Worm (Caenorhabditis elegans) whole organism, L2 larva: ENCODE data around the gene Y26E6A.3.

Source experiments
- C34F6.9 ChIP-seq: fragments of 150-350 bp; optimal IDR thresholded peaks from 2 replicates; lab custom pipeline; 2014; ENCODE audit warnings: missing biosample characterization, missing genetic modification characterization
- F13H6.1 ChIP-seq: sonication (generic microtip); optimal IDR thresholded peaks from 2 replicates; lab custom pipeline; 2016; ENCODE audit warnings: missing genetic modification characterization, missing compliant biosample characterization
- R02D3.7 ChIP-seq: fragments of 150-350 bp; optimal IDR thresholded peaks from 2 replicates; lab custom pipeline; 2014; ENCODE audit warnings: missing biosample characterization, missing genetic modification characterization
- ZK546.5 ChIP-seq: sonication (generic microtip); optimal IDR thresholded peaks from 2 replicates; lab custom pipeline; 2017; ENCODE audit warnings: missing biosample characterization, missing genetic modification characterization
- ama-1 ChIP-seq: fragments of 150-350 bp; optimal IDR thresholded peaks from 2 replicates; lab custom pipeline; 2018; ENCODE audit warnings: inconsistent platforms
- blmp-1 ChIP-seq: sonication (generic microtip); optimal IDR thresholded peaks from 2 replicates; lab custom pipeline; 2017; ENCODE audit warnings: missing genetic modification characterization, mild to moderate bottlenecking, missing compliant biosample characterization, antibody characterized with exemption, moderate library complexity; ENCODE audit not compliant: insufficient read depth
- ceh-16 ChIP-seq: fragments of 150-350 bp; optimal IDR thresholded peaks from 2 replicates; lab custom pipeline; 2014; ENCODE audit warnings: missing biosample characterization, missing genetic modification characterization
- ceh-82 ChIP-seq: fragments of 150-350 bp; optimal IDR thresholded peaks from 2 replicates; lab custom pipeline; 2014; ENCODE audit warnings: missing biosample characterization, missing genetic modification characterization
- crh-2 ChIP-seq: sonication (generic microtip); optimal IDR thresholded peaks from 2 replicates; lab custom pipeline; 2017; ENCODE audit warnings: missing biosample characterization, missing genetic modification characterization
- egl-27 ChIP-seq: sonication (generic microtip); optimal IDR thresholded peaks from 3 replicates; lab custom pipeline; 2017; ENCODE audit warnings: missing biosample characterization, missing genetic modification reagents, missing genetic modification characterization
- elt-1 ChIP-seq: fragments of 150-350 bp; optimal IDR thresholded peaks from 2 replicates; lab custom pipeline; 2014; ENCODE audit warnings: missing biosample characterization, missing genetic modification characterization
- fos-1 ChIP-seq: fragments of 150-350 bp; optimal IDR thresholded peaks from 2 replicates; lab custom pipeline; 2014; ENCODE audit warnings: missing biosample characterization, missing genetic modification characterization
- gmeb-1 ChIP-seq: fragments of 150-350 bp; optimal IDR thresholded peaks from 2 replicates; lab custom pipeline; 2014; ENCODE audit warnings: missing biosample characterization, missing genetic modification characterization
- lin-11 ChIP-seq: fragments of 150-350 bp; sonication (generic microtip); optimal IDR thresholded peaks from 2 replicates; lab custom pipeline; 2014; ENCODE audit warnings: missing biosample characterization, missing genetic modification characterization, inconsistent platforms, mixed read lengths
- lin-13 ChIP-seq: fragments of 150-350 bp; optimal IDR thresholded peaks from 2 replicates; lab custom pipeline; 2014; ENCODE audit warnings: missing biosample characterization, missing genetic modification reagents, missing genetic modification characterization
- lin-39 ChIP-seq: fragments of 150-350 bp; optimal IDR thresholded peaks from 2 replicates; lab custom pipeline; 2014; ENCODE audit warnings: missing biosample characterization, missing genetic modification reagents, missing genetic modification characterization
- lsy-2 ChIP-seq, 2 experiments: fragments of 150-350 bp in 1 of 2; sonication (generic microtip) in 1 of 2; optimal IDR thresholded peaks; 2 replicates each; lab custom pipeline; 2014 to 2017; ENCODE audit warnings: missing biosample characterization in 2 of 2, missing genetic modification characterization in 2 of 2
- mbf-1 ChIP-seq: sonication (generic microtip); optimal IDR thresholded peaks from 2 replicates; lab custom pipeline; 2017; ENCODE audit warnings: missing biosample characterization, missing genetic modification characterization
- mdl-1 ChIP-seq, 2 experiments: fragments of 150-350 bp in 1 of 2; sonication (generic microtip) in 1 of 2; optimal IDR thresholded peaks; 2 replicates each; lab custom pipeline; 2017; ENCODE audit warnings: missing biosample characterization in 2 of 2, missing genetic modification characterization in 2 of 2
- nhr-10 ChIP-seq: sonication (generic microtip); optimal IDR thresholded peaks from 2 replicates; lab custom pipeline; 2017; ENCODE audit warnings: missing biosample characterization, missing genetic modification characterization
- nhr-11 ChIP-seq: fragments of 150-350 bp; optimal IDR thresholded peaks from 2 replicates; lab custom pipeline; 2014; ENCODE audit warnings: missing biosample characterization, missing genetic modification characterization
- nhr-12 ChIP-seq: fragments of 150-350 bp; optimal IDR thresholded peaks from 2 replicates; lab custom pipeline; 2014; ENCODE audit warnings: missing biosample characterization, missing genetic modification characterization
- nhr-129 ChIP-seq: fragments of 150-350 bp; optimal IDR thresholded peaks from 2 replicates; lab custom pipeline; 2014; ENCODE audit warnings: missing biosample characterization, missing genetic modification characterization
- nhr-237 ChIP-seq: fragments of 150-350 bp; optimal IDR thresholded peaks from 2 replicates; lab custom pipeline; 2014; ENCODE audit warnings: missing biosample characterization, missing genetic modification characterization
- nhr-6 ChIP-seq: fragments of 150-350 bp; optimal IDR thresholded peaks from 2 replicates; lab custom pipeline; 2014; ENCODE audit warnings: missing biosample characterization, missing genetic modification characterization
- nhr-77 ChIP-seq: fragments of 150-350 bp; optimal IDR thresholded peaks from 2 replicates; lab custom pipeline; 2014; ENCODE audit warnings: missing biosample characterization, missing genetic modification characterization
- sem-4 ChIP-seq: fragments of 150-350 bp; optimal IDR thresholded peaks from 2 replicates; lab custom pipeline; 2014; ENCODE audit warnings: missing biosample characterization, missing genetic modification reagents, missing genetic modification characterization
- sma-9 ChIP-seq, 2 experiments: fragments of 150-350 bp in 1 of 2; sonication (generic microtip) in 1 of 2; optimal IDR thresholded peaks; 2 replicates each; lab custom pipeline; 2014 to 2016; ENCODE audit warnings: missing genetic modification characterization in 2 of 2, mild to moderate bottlenecking in 1 of 2, missing biosample characterization in 1 of 2, missing compliant biosample characterization in 1 of 2, missing genetic modification reagents in 1 of 2, moderate library complexity in 1 of 2
- unc-55 ChIP-seq: fragments of 150-350 bp; sonication (generic microtip); optimal IDR thresholded peaks from 3 replicates; lab custom pipeline; 2014; ENCODE audit warnings: missing biosample characterization, missing genetic modification reagents, missing genetic modification characterization
- unc-62 ChIP-seq: fragments of 150-350 bp; optimal IDR thresholded peaks from 2 replicates; lab custom pipeline; 2014; ENCODE audit warnings: missing biosample characterization, missing genetic modification reagents, missing genetic modification characterization
- zag-1 ChIP-seq: fragments of 150-350 bp; optimal IDR thresholded peaks from 2 replicates; lab custom pipeline; 2014; ENCODE audit warnings: missing biosample characterization, missing genetic modification characterization

Gene Y26E6A.3

ce11 chrX:13903328-13903727 is 6.4 kb downstream of the Y26E6A.3 start, which contains the start of gene sra-39:
TSS of gene sra-39 (minus strand) at chrX:13903428.
- TF ChIP-seq C34F6.9 (tag; lab: Kevin White, UChicago), result no peak
- no peak for TF ChIP-seq elt-1
- no peak for TF ChIP-seq ama-1 (lab: Kevin White, UChicago)
- no peak for TF ChIP-seq nhr-10 (tag; lab: Kevin White, UChicago)
- TF ChIP-seq nhr-237 (tag; lab: Kevin White, UChicago), result no peak

- TF ChIP-seq mdl-1 (tag; optimal IDR thresholded peaks at IDR 0.05; lab: Kevin White, UChicago) (no peak), sem-4 (tag; lab: Kevin White, UChicago) (no peak), lin-11 (no peak), ceh-82 (tag; lab: Kevin White, UChicago) (no peak), nhr-6 (no peak), gmeb-1 (tag; lab: Kevin White, UChicago) (no peak), blmp-1 (tag; lab: Kevin White, UChicago) (no peak), zag-1 (tag; lab: Kevin White, UChicago) (no peak), R02D3.7 (tag; lab: Kevin White, UChicago) (no peak), lsy-2 (tag; optimal IDR thresholded peaks at IDR 0.05; lab: Kevin White, UChicago) (no peak), nhr-129 (no peak)
- TF ChIP-seq, all 48 proteins: peak for 0
These were observed 9.7 kb downstream of the Y26E6A.3 start, which contains the start of gene sra-38 for ce11 chrX:13900047-13900446. TSS of gene sra-38 (minus strand) at chrX:13900147.

- no peak for TF ChIP-seq mdl-1 (tag; optimal IDR thresholded peaks at IDR 0.05; lab: Kevin White, UChicago)
- TF ChIP-seq lsy-2 (tag; optimal IDR thresholded peaks at IDR 0.05; lab: Kevin White, UChicago), result no peak
These were observed 16.5 kb downstream of the Y26E6A.3 start, which contains the start of gene sra-37 for ce11 chrX:13893256-13893655. TSS of gene sra-37 (minus strand) at chrX:13893356.

ce11 chrX:13886195-13886594 is 23.6 kb downstream of the Y26E6A.3 start:
- TF ChIP-seq nhr-10 (tag; lab: Kevin White, UChicago) (no peak), lin-39 (tag; lab: Kevin White, UChicago) (no peak), nhr-129 (no peak)
- TF ChIP-seq, all 48 proteins: peak for 0

- TF ChIP-seq fos-1 (tag; lab: Kevin White, UChicago) (peak; percentile 91), blmp-1 (tag; lab: Kevin White, UChicago) (no peak), unc-55 (GFP tag; lab: Kevin White, UChicago) (no peak), gmeb-1 (tag; lab: Kevin White, UChicago) (no peak), R02D3.7 (tag; lab: Kevin White, UChicago) (no peak), zag-1 (tag; lab: Kevin White, UChicago) (no peak), ZK546.5 (no peak), nhr-129 (peak; percentile 36), sma-9 (GFP tag; optimal IDR thresholded peaks at IDR 0.05; lab: Kevin White, UChicago) (peak; percentile 44), sma-9 (tag; optimal IDR thresholded peaks at IDR 0.05; lab: Kevin White, UChicago) (no peak), egl-27 (tag; lab: Kevin White, UChicago) (no peak), lsy-2 (tag; optimal IDR thresholded peaks at IDR 0.05; lab: Kevin White, UChicago) (no peak), nhr-11 (tag; lab: Kevin White, UChicago) (no peak), lin-13 (GFP tag; lab: Kevin White, UChicago) (no peak), mbf-1 (tag; lab: Kevin White, UChicago) (no peak), ceh-16 (tag; lab: Kevin White, UChicago) (no peak), unc-62 (GFP tag; lab: Kevin White, UChicago) (no peak), crh-2 (tag; lab: Kevin White, UChicago) (peak; percentile 53), F13H6.1 (peak; percentile 7)
These were observed 24.6 kb downstream of the Y26E6A.3 start for ce11 chrX:13885131-13885530.

ce11 chrX:13884157-13884556 is 25.6 kb downstream of the Y26E6A.3 start:
- TF ChIP-seq nhr-12 (tag; lab: Kevin White, UChicago) (no peak), nhr-6 (no peak), egl-27 (tag; lab: Kevin White, UChicago) (no peak), fos-1 (tag; lab: Kevin White, UChicago) (peak; percentile 21), nhr-77 (tag; lab: Kevin White, UChicago) (no peak)
